Worm (Caenorhabditis elegans) whole organism, L1 larva: ENCODE data around the gene F16H6.9.

ENCODE experiments used
- aly-2 ChIP-seq: fragments of 150-350 bp; optimal IDR thresholded peaks from 2 replicates; lab custom pipeline; 2014; ENCODE audit warnings: missing biosample characterization, missing genetic modification characterization
- egl-27 ChIP-seq, 2 experiments: fragments of 150-350 bp in 1 of 2; sonication (generic microtip); optimal IDR thresholded peaks; 3 replicates each; lab custom pipeline; 2017 to 2018; ENCODE audit warnings: missing biosample characterization in 2 of 2, missing genetic modification characterization in 2 of 2, missing genetic modification reagents in 2 of 2
- jun-1 ChIP-seq: fragments of 150-350 bp; optimal IDR thresholded peaks from 2 replicates; lab custom pipeline; 2014; ENCODE audit warnings: missing biosample characterization, missing genetic modification reagents, missing genetic modification characterization
- lin-13 ChIP-seq: fragments of 150-350 bp; optimal IDR thresholded peaks from 2 replicates; lab custom pipeline; 2014; ENCODE audit warnings: missing biosample characterization, missing genetic modification reagents, missing genetic modification characterization
- nhr-11 ChIP-seq: fragments of 150-350 bp; optimal IDR thresholded peaks from 2 replicates; lab custom pipeline; 2014; ENCODE audit warnings: missing biosample characterization, missing genetic modification characterization
- tbx-2 ChIP-seq: sonication (generic microtip); optimal IDR thresholded peaks from 2 replicates; lab custom pipeline; 2016; ENCODE audit warnings: missing genetic modification characterization, missing compliant biosample characterization
- unc-62 ChIP-seq: fragments of 150-350 bp; optimal IDR thresholded peaks from 2 replicates; lab custom pipeline; 2014; ENCODE audit warnings: missing biosample characterization, missing genetic modification reagents, missing genetic modification characterization

DNA sequence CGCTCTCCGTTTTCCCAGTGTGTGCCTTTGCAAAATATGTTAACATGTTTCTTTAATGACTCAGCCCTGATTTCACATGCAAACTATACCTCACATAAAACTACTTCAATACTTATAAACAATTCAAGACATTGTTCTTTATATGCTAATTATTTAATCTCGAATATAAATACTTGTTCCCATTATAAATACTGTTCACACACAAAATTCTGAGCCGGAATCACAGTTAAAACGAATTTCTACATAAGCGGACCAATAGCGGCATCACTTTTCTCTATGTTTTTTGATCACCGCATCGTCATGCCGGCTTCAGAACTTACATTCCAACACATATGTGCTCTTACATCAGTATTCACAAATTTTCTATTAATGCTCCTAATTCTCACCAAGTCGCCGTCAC, 37.6 kb downstream of the F16H6.9 start, which contains the start of gene R10E8.5:
- no peak for TF ChIP-seq egl-27 (tag; optimal IDR thresholded peaks at IDR 0.05; lab: Kevin White, UChicago)
- no peak for TF ChIP-seq nhr-11 (tag; lab: Kevin White, UChicago)
- no peak for TF ChIP-seq jun-1
- no peak for TF ChIP-seq tbx-2
- no peak for TF ChIP-seq lin-13 (GFP tag; lab: Kevin White, UChicago)
- no peak for TF ChIP-seq unc-62 (GFP tag; lab: Kevin White, UChicago)
- no peak for TF ChIP-seq aly-2 (tag; lab: Kevin White, UChicago)
